Worm (Caenorhabditis elegans): ENCODE measurements around the gene hgrs-1.

ce11 chrIV:8153163-8153562 is 52.7 kb downstream of the hgrs-1 start:
- no peak for TF ChIP-seq him-1 (tag; optimal IDR thresholded peaks at IDR 0.05)
- no peak for TF ChIP-seq dao-5 (tag; optimal IDR thresholded peaks at IDR 0.05)
- no peak for TF ChIP-seq W03F9.2 (tag; optimal IDR thresholded peaks at IDR 0.05)
